Fruit fly (Drosophila melanogaster) whole organism, prepupa: ENCODE measurements around the gene RanGAP.

Experiments used
- CG10631 ChIP-seq: fragments of 200-800 bp; sonication (Bioruptor generic); optimal IDR thresholded peaks from 2 replicates; lab custom pipeline; 2016; ENCODE audit warnings: missing biosample characterization, missing genetic modification characterization
- CG10669 ChIP-seq: fragments of 200-800 bp; sonication (Bioruptor generic); optimal IDR thresholded peaks from 3 replicates; lab custom pipeline; 2018; ENCODE audit warnings: missing biosample characterization, mild to moderate bottlenecking, missing genetic modification characterization, moderate library complexity
- CG11762 ChIP-seq: fragments of 200-800 bp; sonication (Bioruptor generic); optimal IDR thresholded peaks from 3 replicates; lab custom pipeline; 2016; ENCODE audit warnings: missing biosample characterization, missing genetic modification characterization; ENCODE audit not compliant: insufficient read depth
- CG32006 ChIP-seq: fragments of 200-800 bp; sonication (Bioruptor generic); optimal IDR thresholded peaks from 3 replicates; lab custom pipeline; 2017; ENCODE audit warnings: missing biosample characterization, mild to moderate bottlenecking, missing genetic modification characterization
- CG3919 ChIP-seq: fragments of 200-800 bp; sonication (Bioruptor generic); optimal IDR thresholded peaks from 3 replicates; lab custom pipeline; 2016; ENCODE audit warnings: missing biosample characterization, missing genetic modification characterization
- CG6163 ChIP-seq: fragments of 200-800 bp; sonication (Bioruptor generic); IDR thresholded peaks from 3 replicates; pipeline ENCODE4 v1.3.6; 2022; ENCODE audit warnings: missing biosample characterization, missing genetic modification characterization
- CG6792 ChIP-seq: fragments of 200-800 bp; sonication (Bioruptor generic); optimal IDR thresholded peaks from 3 replicates; lab custom pipeline; 2016; ENCODE audit warnings: missing biosample characterization, missing genetic modification characterization
- CG6808 ChIP-seq: fragments of 200-800 bp; sonication (Bioruptor generic); optimal IDR thresholded peaks from 3 replicates; lab custom pipeline; 2017; ENCODE audit warnings: missing biosample characterization, missing genetic modification characterization, mild to moderate bottlenecking, moderate library complexity, missing genetic modification reagents
- CG7368 ChIP-seq: fragments of 200-800 bp; sonication (Bioruptor generic); optimal IDR thresholded peaks from 3 replicates; lab custom pipeline; 2016; ENCODE audit warnings: missing biosample characterization, missing genetic modification characterization
- CG8119 ChIP-seq: fragments of 200-800 bp; sonication (Bioruptor generic); IDR thresholded peaks from 3 replicates; pipeline ENCODE4 v1.3.6; 2022; ENCODE audit warnings: missing biosample characterization, missing genetic modification characterization
- CG8319 ChIP-seq: fragments of 200-800 bp; sonication (Bioruptor generic); optimal IDR thresholded peaks from 3 replicates; lab custom pipeline; 2016; ENCODE audit warnings: missing biosample characterization, missing genetic modification characterization
- Eip75B ChIP-seq: fragments of 200-800 bp; sonication (Bioruptor generic); optimal IDR thresholded peaks from 3 replicates; lab custom pipeline; 2016; ENCODE audit warnings: missing biosample characterization, missing genetic modification characterization
- Eip78C ChIP-seq: fragments of 200-800 bp; sonication (Bioruptor generic); peaks from one replicate; lab custom pipeline; 2016; ENCODE audit warnings: missing biosample characterization, missing genetic modification characterization
- Eip93F ChIP-seq: fragments of 200-800 bp; sonication (Bioruptor generic); optimal IDR thresholded peaks from 2 replicates; lab custom pipeline; 2016; ENCODE audit warnings: missing biosample characterization, mild to moderate bottlenecking, missing genetic modification characterization
- Ets21C ChIP-seq: fragments of 200-800 bp; sonication (Bioruptor generic); optimal IDR thresholded peaks from 3 replicates; lab custom pipeline; 2016; ENCODE audit warnings: missing biosample characterization, missing genetic modification characterization
- Gug ChIP-seq: fragments of 200-800 bp; sonication (Bioruptor generic); IDR thresholded peaks from 2 replicates; pipeline ENCODE4 v1.3.6; 2022; ENCODE audit warnings: missing biosample characterization, missing genetic modification characterization
- Hr4 ChIP-seq: fragments of 200-800 bp; sonication (Bioruptor generic); optimal IDR thresholded peaks from 3 replicates; lab custom pipeline; 2016; ENCODE audit warnings: missing biosample characterization, missing genetic modification characterization
- Lpt ChIP-seq: fragments of 200-800 bp; sonication (Bioruptor generic); optimal IDR thresholded peaks from 3 replicates; lab custom pipeline; 2016; ENCODE audit warnings: missing biosample characterization, missing genetic modification characterization
- Met ChIP-seq: fragments of 200-800 bp; sonication (Bioruptor generic); optimal IDR thresholded peaks from 3 replicates; lab custom pipeline; 2016; ENCODE audit warnings: missing biosample characterization, missing genetic modification characterization
- Sox102F ChIP-seq: fragments of 200-800 bp; sonication (Bioruptor generic); optimal IDR thresholded peaks from 2 replicates; lab custom pipeline; 2016; ENCODE audit warnings: missing biosample characterization, mild to moderate bottlenecking, missing genetic modification characterization
- Sox14 ChIP-seq: fragments of 200-800 bp; sonication (Bioruptor generic); optimal IDR thresholded peaks from 3 replicates; lab custom pipeline; 2016; ENCODE audit warnings: missing biosample characterization, missing genetic modification characterization
- achi ChIP-seq: fragments of 200-800 bp; sonication (Bioruptor generic); optimal IDR thresholded peaks from 3 replicates; lab custom pipeline; 2016; ENCODE audit warnings: missing biosample characterization, missing genetic modification characterization
- acj6 ChIP-seq: fragments of 200-800 bp; sonication (Bioruptor generic); optimal IDR thresholded peaks from 3 replicates; lab custom pipeline; 2016; ENCODE audit warnings: missing biosample characterization, missing genetic modification characterization
- cyc ChIP-seq: fragments of 200-800 bp; sonication (Bioruptor generic); optimal IDR thresholded peaks from 3 replicates; lab custom pipeline; 2016; ENCODE audit warnings: missing biosample characterization, missing genetic modification characterization
- dac ChIP-seq: fragments of 200-800 bp; sonication (Bioruptor generic); optimal IDR thresholded peaks from 2 replicates; lab custom pipeline; 2017; ENCODE audit warnings: missing biosample characterization, mild to moderate bottlenecking, missing genetic modification characterization
- dsx ChIP-seq: fragments of 200-800 bp; optimal IDR thresholded peaks from 3 replicates; lab custom pipeline; 2019; ENCODE audit warnings: missing biosample characterization, mild to moderate bottlenecking, missing genetic modification characterization, moderate library complexity; ENCODE audit not compliant: poor library complexity, severe bottlenecking
- esn ChIP-seq: fragments of 200-800 bp; sonication (Bioruptor generic); optimal IDR thresholded peaks from 2 replicates; lab custom pipeline; 2016; ENCODE audit warnings: missing biosample characterization, mild to moderate bottlenecking, missing genetic modification characterization, moderate library complexity
- fd85E ChIP-seq: fragments of 200-800 bp; sonication (Bioruptor generic); optimal IDR thresholded peaks from 3 replicates; lab custom pipeline; 2016; ENCODE audit warnings: missing biosample characterization, missing genetic modification characterization
- spab ChIP-seq: fragments of 200-800 bp; sonication (Bioruptor generic); optimal IDR thresholded peaks from 2 replicates; lab custom pipeline; 2017; ENCODE audit warnings: missing biosample characterization, mild to moderate bottlenecking, missing genetic modification characterization, missing genetic modification reagents
- svp ChIP-seq: fragments of 200-800 bp; sonication (Bioruptor generic); peaks from one replicate; lab custom pipeline; 2016; ENCODE audit warnings: missing biosample characterization, missing genetic modification characterization

The RanGAP gene

DNA sequence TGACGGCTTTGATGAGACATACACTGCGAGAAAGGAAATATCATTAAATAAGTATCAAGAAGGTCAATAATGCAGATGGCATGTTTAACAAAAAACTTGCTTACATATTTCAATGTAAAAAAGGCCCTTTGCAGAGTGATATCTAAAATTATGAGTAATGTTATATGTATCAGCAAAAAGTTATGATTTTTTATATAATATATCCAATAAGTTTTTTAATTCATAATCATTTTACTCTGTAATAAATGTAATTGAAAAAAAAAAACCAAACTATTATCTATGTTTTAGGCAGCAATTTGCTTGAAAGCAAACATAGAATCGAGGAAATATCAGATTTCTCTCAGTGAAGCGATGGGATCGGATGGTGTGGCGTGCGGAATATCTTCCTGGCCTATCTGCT is 28.0 kb downstream of the RanGAP start:
- TF ChIP-seq Sox102F (GFP tag; lab: Kevin White, UChicago) (no peak), Gug (GFP tag; lab: Robert Waterston, UW) (no peak), dsx (GFP tag; lab: Kevin White, UChicago) (no peak), CG32006 (GFP tag; lab: Kevin White, UChicago) (no peak), CG10669 (GFP tag; lab: Kevin White, UChicago) (no peak), CG8119 (no peak), CG10631 (GFP tag; lab: Kevin White, UChicago) (peak; percentile 14), achi (GFP tag; lab: Kevin White, UChicago) (peak; percentile 16), Ets21C (GFP tag; lab: Kevin White, UChicago) (no peak), cyc (GFP tag; lab: Kevin White, UChicago) (no peak), CG7368 (GFP tag; lab: Kevin White, UChicago) (no peak), Met (GFP tag; lab: Kevin White, UChicago) (no peak), acj6 (GFP tag; lab: Kevin White, UChicago) (peak; percentile 0), Sox14 (GFP tag; lab: Kevin White, UChicago) (no peak), dac (GFP tag; lab: Kevin White, UChicago) (no peak), spab (GFP tag; lab: Kevin White, UChicago) (no peak), fd85E (no peak)

DNA sequence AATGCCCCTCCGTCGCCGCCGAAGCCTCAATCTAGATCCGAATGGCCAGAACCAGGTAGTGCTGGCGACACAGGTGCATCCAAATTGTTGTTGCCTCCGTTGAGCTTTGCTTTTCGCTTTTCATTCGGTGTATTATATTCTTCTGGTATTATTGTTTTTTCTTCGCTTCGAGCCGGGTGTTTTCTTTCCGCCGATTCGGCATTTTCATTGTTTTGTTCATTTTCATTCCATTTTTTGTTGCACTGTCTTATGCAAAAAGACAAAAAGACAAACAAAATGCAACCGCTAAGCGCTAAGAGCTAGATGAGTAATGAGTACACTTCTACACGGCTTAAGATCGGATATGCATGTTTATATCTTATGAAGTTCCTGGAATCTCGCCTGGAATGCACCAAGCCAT is 30.5 kb downstream of the RanGAP start:
- TF ChIP-seq Hr4 (GFP tag; lab: Kevin White, UChicago) (no peak), Eip75B (GFP tag; lab: Kevin White, UChicago) (no peak), Eip93F (GFP tag; lab: Kevin White, UChicago) (no peak), CG10669 (GFP tag; lab: Kevin White, UChicago) (no peak), CG11762 (GFP tag; lab: Kevin White, UChicago) (no peak), cyc (GFP tag; lab: Kevin White, UChicago) (no peak), Eip78C (GFP tag; lab: Kevin White, UChicago) (no peak), achi (GFP tag; lab: Kevin White, UChicago) (no peak), CG3919 (GFP tag; lab: Kevin White, UChicago) (no peak), dsx (GFP tag; lab: Kevin White, UChicago) (no peak), Lpt (GFP tag; lab: Kevin White, UChicago) (no peak), acj6 (GFP tag; lab: Kevin White, UChicago) (no peak), CG6792 (GFP tag; lab: Kevin White, UChicago) (no peak), fd85E (no peak), CG6808 (GFP tag; lab: Kevin White, UChicago) (no peak), CG8319 (GFP tag; lab: Kevin White, UChicago) (no peak)
- TF ChIP-seq, all 60 proteins: peak for 0

DNA sequence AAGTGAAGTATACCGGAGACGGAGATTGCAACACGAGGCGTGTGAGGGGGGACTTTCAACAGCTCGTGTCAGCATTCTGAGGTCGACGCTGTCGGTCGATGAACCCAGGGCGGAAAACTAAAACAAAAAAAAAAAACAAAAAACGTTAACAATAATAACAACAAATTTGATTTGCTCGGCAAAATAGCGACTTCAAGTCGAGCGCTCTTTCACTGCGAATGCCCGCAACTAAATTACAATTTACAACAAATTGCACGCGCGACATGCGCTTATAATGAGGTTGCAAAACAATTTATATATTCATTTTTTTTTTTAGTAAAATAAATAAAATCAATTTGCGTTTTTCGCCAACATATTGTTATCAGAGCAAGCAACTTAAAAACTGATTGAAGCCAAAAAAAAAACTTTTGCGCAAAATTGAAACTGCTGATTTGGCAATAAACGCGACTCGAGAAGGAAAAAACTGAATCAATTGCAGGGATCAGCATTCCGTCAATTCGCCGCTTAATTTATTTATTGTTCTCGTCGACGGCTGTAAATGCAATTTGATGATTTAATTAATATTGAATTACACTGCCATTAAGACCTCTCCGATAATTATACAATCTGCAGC is 31.7 kb downstream of the RanGAP start:
- TF ChIP-seq CG6163 (GFP tag; lab: Robert Waterston, UW) (no peak), CG3919 (GFP tag; lab: Kevin White, UChicago) (no peak), svp (GFP tag; lab: Kevin White, UChicago) (peak; percentile 59), dac (GFP tag; lab: Kevin White, UChicago) (no peak), achi (GFP tag; lab: Kevin White, UChicago) (no peak), esn (no peak)

DNA sequence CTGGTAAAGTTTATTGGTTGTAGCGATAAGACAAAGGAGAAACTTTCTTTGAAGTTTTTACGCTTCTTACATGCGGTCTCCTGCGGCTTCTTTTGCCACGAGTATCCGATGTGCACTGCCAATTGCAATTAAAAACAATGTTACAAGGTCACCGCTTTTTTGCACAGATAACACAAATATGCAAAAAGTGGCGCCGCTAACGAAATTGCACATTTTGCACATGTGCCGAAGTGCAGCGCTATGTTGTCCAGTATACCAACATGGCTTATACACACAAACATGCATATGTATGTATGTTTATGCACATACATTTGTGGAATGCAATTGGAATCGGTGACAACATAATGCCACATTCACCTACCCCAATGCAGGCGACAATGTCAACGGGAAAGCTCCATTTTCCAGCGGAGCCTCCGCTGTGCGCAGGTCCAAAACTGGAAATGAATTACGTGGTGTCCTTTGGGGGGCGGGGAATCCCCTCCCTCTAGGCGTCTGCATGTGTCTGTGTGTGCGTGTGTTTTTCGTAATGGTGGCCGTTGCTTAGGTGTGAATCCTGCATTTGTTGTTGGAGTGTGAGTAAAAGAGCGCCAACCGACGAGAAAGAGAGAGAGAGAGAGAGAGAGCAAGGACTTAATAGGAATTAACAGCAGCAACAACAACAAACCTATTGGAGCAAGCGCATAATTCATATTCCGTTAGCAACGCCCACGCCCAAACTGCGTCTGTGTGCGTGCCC is 37.7 kb downstream of the RanGAP start:
- peak; percentile 45 for TF ChIP-seq svp (GFP tag; lab: Kevin White, UChicago)
- no peak for TF ChIP-seq CG8319 (GFP tag; lab: Kevin White, UChicago)
- TF ChIP-seq, all 60 proteins: peak for 1
